Worm (Caenorhabditis elegans) whole organism, L1 larva: Measurements from ENCODE around the gene pigc-1.

ENCODE experiments used
- C16A3.4 ChIP-seq: fragments of 150-350 bp; optimal IDR thresholded peaks from 2 replicates; lab custom pipeline; 2014; ENCODE audit warnings: missing biosample characterization, missing genetic modification characterization
- aha-1 ChIP-seq: fragments of 150-350 bp; optimal IDR thresholded peaks from 2 replicates; lab custom pipeline; 2014; ENCODE audit warnings: missing biosample characterization, missing genetic modification characterization
- ceh-88 ChIP-seq: fragments of 200-800 bp; sonication (Bioruptor generic); IDR thresholded peaks from 2 replicates; pipeline ENCODE4 v1.3.6; 2022; ENCODE audit warnings: missing genetic modification characterization, missing compliant biosample characterization
- lin-13 ChIP-seq: fragments of 150-350 bp; optimal IDR thresholded peaks from 2 replicates; lab custom pipeline; 2014; ENCODE audit warnings: missing biosample characterization, missing genetic modification reagents, missing genetic modification characterization
- nhr-76 ChIP-seq: sonication (generic microtip); optimal IDR thresholded peaks from 2 replicates; lab custom pipeline; 2017; ENCODE audit warnings: missing biosample characterization, missing genetic modification characterization
- unc-62 ChIP-seq: fragments of 150-350 bp; optimal IDR thresholded peaks from 2 replicates; lab custom pipeline; 2014; ENCODE audit warnings: missing biosample characterization, missing genetic modification reagents, missing genetic modification characterization

- no peak for TF ChIP-seq nhr-76 (tag; lab: Kevin White, UChicago)
- no peak for TF ChIP-seq ceh-88 (GFP tag; lab: Robert Waterston, UW)
- no peak for TF ChIP-seq unc-62 (GFP tag; lab: Kevin White, UChicago)
- no peak for TF ChIP-seq aha-1
- no peak for TF ChIP-seq C16A3.4 (tag; lab: Kevin White, UChicago)
- no peak for TF ChIP-seq lin-13 (GFP tag; lab: Kevin White, UChicago)
Observed at ce11 chrIV:9376550-9376949, 33.6 kb upstream of the pigc-1 start.
